Worm (Caenorhabditis elegans) whole organism, L3 larva: ENCODE measurements around the gene prx-5.

Source experiments
- aly-2 ChIP-seq: fragments of 150-350 bp; optimal IDR thresholded peaks from 2 replicates; lab custom pipeline; 2014; ENCODE audit warnings: missing biosample characterization, missing genetic modification characterization
- elt-1 ChIP-seq: fragments of 150-350 bp; optimal IDR thresholded peaks from 2 replicates; lab custom pipeline; 2014; ENCODE audit warnings: missing biosample characterization, missing genetic modification characterization
- elt-3 ChIP-seq, 3 experiments: fragments of 150-350 bp in 1 of 3; sonication (generic microtip) in 2 of 3; optimal IDR thresholded peaks; 2 replicates in 2 of 3; 4 replicates in 1 of 3; lab custom pipeline; 2014 to 2017; ENCODE audit warnings: missing biosample characterization in 3 of 3, missing genetic modification characterization in 3 of 3
- eor-1 ChIP-seq, 2 experiments: fragments of 150-350 bp; optimal IDR thresholded peaks; 2 replicates each; lab custom pipeline; 2014 to 2018; ENCODE audit warnings: missing biosample characterization in 2 of 2, missing genetic modification characterization in 2 of 2
- nfya-1 ChIP-seq: sonication (generic microtip); optimal IDR thresholded peaks from 2 replicates; lab custom pipeline; 2017; ENCODE audit warnings: missing genetic modification characterization, mild to moderate bottlenecking, missing compliant biosample characterization, antibody characterized with exemption, moderate library complexity; ENCODE audit not compliant: insufficient read depth
- nhr-28 ChIP-seq: fragments of 150-350 bp; optimal IDR thresholded peaks from 2 replicates; lab custom pipeline; 2014; ENCODE audit warnings: missing biosample characterization, missing genetic modification characterization
- nhr-43 ChIP-seq: sonication (generic microtip); optimal IDR thresholded peaks from 2 replicates; lab custom pipeline; 2016; ENCODE audit warnings: mild to moderate bottlenecking, missing genetic modification characterization, missing compliant biosample characterization; ENCODE audit not compliant: poor library complexity, severe bottlenecking
- nhr-77 ChIP-seq: fragments of 150-350 bp; optimal IDR thresholded peaks from 2 replicates; lab custom pipeline; 2014; ENCODE audit warnings: missing biosample characterization, missing genetic modification characterization
- snpc-4 ChIP-seq: fragments of 150-350 bp; optimal IDR thresholded peaks from 2 replicates; lab custom pipeline; 2014; ENCODE audit warnings: missing biosample characterization, missing genetic modification characterization
- ztf-11 ChIP-seq: fragments of 150-350 bp; optimal IDR thresholded peaks from 2 replicates; lab custom pipeline; 2014; ENCODE audit warnings: missing biosample characterization, missing genetic modification characterization

ce11 chrII:8751686-8752085, 47.1 kb downstream of the prx-5 start, which contains the start of gene atf-2:
- TF ChIP-seq nfya-1: no peak
- no peak for TF ChIP-seq aly-2 (tag; lab: Kevin White, UChicago)
- no peak for TF ChIP-seq elt-3 (tag; optimal IDR thresholded peaks at IDR 0.05; lab: Kevin White, UChicago)
- no peak for TF ChIP-seq nhr-77
- no peak for TF ChIP-seq ztf-11
- no peak for TF ChIP-seq nhr-28 (tag; lab: Kevin White, UChicago)
- no peak for TF ChIP-seq elt-1
- no peak for TF ChIP-seq nhr-43 (tag; lab: Kevin White, UChicago)
- TF ChIP-seq snpc-4 (tag; lab: Kevin White, UChicago): no peak
- TF ChIP-seq eor-1 (tag; optimal IDR thresholded peaks at IDR 0.05; lab: Kevin White, UChicago): no peak
